Fruit fly (Drosophila melanogaster): ENCODE data around the gene Pp2B-14D.

The Pp2B-14D gene

DNA sequence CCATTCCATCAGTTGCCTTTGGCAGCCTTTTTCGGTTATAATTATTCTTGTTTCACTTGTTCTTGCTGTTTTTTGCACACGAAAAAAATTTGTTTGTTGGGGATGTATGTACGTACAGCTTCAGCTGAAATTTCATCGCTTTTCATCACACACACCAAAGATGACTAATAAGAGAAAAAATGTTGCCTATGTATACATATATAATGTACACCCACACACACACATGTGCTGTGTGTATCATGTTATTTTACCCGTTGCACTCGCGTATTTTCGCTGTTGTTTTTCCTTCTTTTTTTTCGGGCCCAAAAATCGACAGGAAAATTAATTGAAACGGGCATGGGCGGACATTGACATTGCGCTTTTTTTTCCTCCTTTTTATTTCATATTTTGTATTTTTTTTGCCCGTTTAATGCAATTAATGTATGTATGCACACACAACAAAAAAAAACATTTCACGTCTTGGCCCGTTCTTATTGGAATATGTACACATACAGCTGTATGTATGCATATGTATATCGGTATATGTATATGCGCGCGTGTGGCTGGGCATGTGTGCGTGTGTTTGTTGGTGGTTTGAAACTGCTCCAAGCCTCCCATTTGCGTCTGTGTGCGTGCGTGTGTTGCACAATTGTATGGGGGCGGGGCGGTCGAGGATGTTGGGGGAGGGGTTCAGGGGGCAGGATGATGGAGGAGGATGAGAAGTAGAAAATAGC is 26.5 kb upstream of the Pp2B-14D start:
- no peak for TF ChIP-seq Abd-B (GFP tag; optimal IDR thresholded peaks at IDR 0.05)
- no peak for TF ChIP-seq onecut (GFP tag; IDR thresholded peaks at IDR 0.05)
- TF ChIP-seq dm (GFP tag; optimal IDR thresholded peaks at IDR 0.05) = no peak
- TF ChIP-seq mirr (GFP tag; optimal IDR thresholded peaks at IDR 0.05) = no peak
- TF ChIP-seq bsh (GFP tag; optimal IDR thresholded peaks at IDR 0.05) = peak in 1 of 2 experiments; percentile 3
- TF ChIP-seq Chrac-16 (GFP tag; optimal IDR thresholded peaks at IDR 0.05) = no peak
- no peak for TF ChIP-seq hkb (optimal IDR thresholded peaks at IDR 0.05)
- TF ChIP-seq hkb (GFP tag; IDR thresholded peaks at IDR 0.05) = no peak
- no peak for TF ChIP-seq Sox102F (GFP tag; optimal IDR thresholded peaks at IDR 0.05)
- no peak for TF ChIP-seq Lhr (GFP tag; optimal IDR thresholded peaks at IDR 0.05)
- TF ChIP-seq nom (GFP tag; optimal IDR thresholded peaks at IDR 0.05) = peak; percentile 39
- no peak for TF ChIP-seq ci (GFP tag; IDR thresholded peaks at IDR 0.05)
- no peak for TF ChIP-seq stc (GFP tag; IDR thresholded peaks at IDR 0.05)
- no peak for TF ChIP-seq seq (GFP tag; IDR thresholded peaks at IDR 0.05)
- TF ChIP-seq Dfd (GFP tag; optimal IDR thresholded peaks at IDR 0.05) = no peak
- TF ChIP-seq pzg (GFP tag; optimal IDR thresholded peaks at IDR 0.05) = no peak
- TF ChIP-seq cg (GFP tag; optimal IDR thresholded peaks at IDR 0.05) = peak; percentile 85
- TF ChIP-seq CG3163 (GFP tag; optimal IDR thresholded peaks at IDR 0.05) = no peak
- no peak for TF ChIP-seq Ptx1 (GFP tag; IDR thresholded peaks at IDR 0.05)

DNA sequence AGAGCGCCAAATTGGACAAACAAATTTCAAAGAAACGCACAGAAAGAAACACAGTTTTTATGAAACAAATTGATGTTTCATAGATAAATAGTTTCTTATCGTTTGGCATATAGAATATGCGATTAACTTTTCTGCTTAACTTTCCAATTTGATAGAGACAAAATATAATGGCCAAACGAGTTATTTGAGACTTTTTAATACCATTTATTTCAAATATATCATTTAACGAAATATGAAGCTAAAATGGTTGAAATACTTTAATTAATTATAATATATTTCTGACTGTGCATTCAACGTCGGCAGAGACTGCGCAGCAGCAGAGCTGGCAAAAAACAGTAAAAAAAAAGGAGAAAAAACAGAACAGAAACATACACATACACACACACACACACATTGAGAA is 25.8 kb upstream of the Pp2B-14D start:
- TF ChIP-seq CG7556 (GFP tag; optimal IDR thresholded peaks at IDR 0.05) = peak; percentile 45
- TF ChIP-seq CoRest (tag; optimal IDR thresholded peaks at IDR 0.05) = peak; percentile 24
- no peak for TF ChIP-seq HLHmδ (GFP tag; optimal IDR thresholded peaks at IDR 0.05)
- TF ChIP-seq lab (GFP tag; optimal IDR thresholded peaks at IDR 0.05) = no peak
- peak; percentile 2 for TF ChIP-seq Hsf (GFP tag; optimal IDR thresholded peaks at IDR 0.05)
- TF ChIP-seq CG11723 (GFP tag; optimal IDR thresholded peaks at IDR 0.05) = no peak
- TF ChIP-seq CG6765 (GFP tag; optimal IDR thresholded peaks at IDR 0.05) = peak; percentile 16
- peak; percentile 19 for TF ChIP-seq CG34376 (GFP tag; optimal IDR thresholded peaks at IDR 0.05)
- no peak for TF ChIP-seq CG1529 (GFP tag; optimal IDR thresholded peaks at IDR 0.05)
- TF ChIP-seq Fer2 (tag; optimal IDR thresholded peaks at IDR 0.05) = peak; percentile 5
- TF ChIP-seq stc (GFP tag; IDR thresholded peaks at IDR 0.05) = no peak
- TF ChIP-seq Hand (GFP tag; optimal IDR thresholded peaks at IDR 0.05) = peak; percentile 36
- no peak for TF ChIP-seq so (GFP tag; IDR thresholded peaks at IDR 0.05)
- TF ChIP-seq CG11504 (tag; optimal IDR thresholded peaks at IDR 0.05) = peak; percentile 51
- peak; percentile 9 for TF ChIP-seq CG18262 (tag; optimal IDR thresholded peaks at IDR 0.05)
- no peak for TF ChIP-seq CG4854 (GFP tag; optimal IDR thresholded peaks at IDR 0.05)
- no peak for TF ChIP-seq CG8281 (tag; optimal IDR thresholded peaks at IDR 0.05)
- TF ChIP-seq CG13424 (tag; optimal IDR thresholded peaks at IDR 0.05) = peak; percentile 25
- no peak for TF ChIP-seq CG6683 (GFP tag; optimal IDR thresholded peaks at IDR 0.05)
- peak; percentile 43 for TF ChIP-seq CG15269 (tag; optimal IDR thresholded peaks at IDR 0.05)
- TF ChIP-seq CG7786 (GFP tag; optimal IDR thresholded peaks at IDR 0.05) = no peak
- no peak for TF ChIP-seq NK7.1 (GFP tag; optimal IDR thresholded peaks at IDR 0.05)
- peak; percentile 36; the same call in 1 of the 2 replicates for TF ChIP-seq CG9932 (GFP tag; IDR thresholded peaks at IDR 0.05)
- peak; percentile 35 for TF ChIP-seq Oli (tag; optimal IDR thresholded peaks at IDR 0.05)
- no peak for TF ChIP-seq CG16813 (GFP tag; IDR thresholded peaks at IDR 0.05; ENCODE audit: partially characterized antibody)
- peak; percentile 23 for TF ChIP-seq CG6813 (GFP tag; optimal IDR thresholded peaks at IDR 0.05)
- peak; percentile 7 for TF ChIP-seq HHEX (GFP tag; optimal IDR thresholded peaks at IDR 0.05)
- TF ChIP-seq CG9727 (GFP tag; optimal IDR thresholded peaks at IDR 0.05) = peak; percentile 43
- no peak for TF ChIP-seq Side (GFP tag; optimal IDR thresholded peaks at IDR 0.05)
- TF ChIP-seq dysf (GFP tag; IDR thresholded peaks at IDR 0.05) = peak; percentile 52; the same call in 2 of the 3 replicates
- TF ChIP-seq CG9609 (GFP tag; optimal IDR thresholded peaks at IDR 0.05) = no peak

Data from whole organism, embryonic.